Fruit fly (Drosophila melanogaster) whole organism, embryonic: ENCODE data around the gene CG13991.

Experiments used
- C15 ChIP-seq: fragments of 200-800 bp; sonication (Bioruptor generic); IDR thresholded peaks from 3 replicates; pipeline ENCODE4 v1.3.6; 2022; ENCODE audit warnings: missing biosample characterization, missing genetic modification characterization
- CG10267 ChIP-seq: fragments of 200-800 bp; sonication (Bioruptor generic); optimal IDR thresholded peaks from 2 replicates; lab custom pipeline; 2018; ENCODE audit warnings: missing biosample characterization, mild to moderate bottlenecking, missing genetic modification characterization, moderate library complexity
- CG10543 ChIP-seq: fragments of 200-800 bp; sonication (Bioruptor generic); optimal IDR thresholded peaks from 3 replicates; lab custom pipeline; 2017; ENCODE audit warnings: missing biosample characterization, mild to moderate bottlenecking, missing genetic modification characterization, moderate library complexity
- CG13123 ChIP-seq: fragments of 200-800 bp; sonication (Bioruptor generic); optimal IDR thresholded peaks from 2 replicates; lab custom pipeline; 2016; ENCODE audit warnings: missing biosample characterization, missing genetic modification characterization
- CG14710 ChIP-seq: fragments of 200-800 bp; sonication (Bioruptor generic); optimal IDR thresholded peaks from 3 replicates; lab custom pipeline; 2019; ENCODE audit warnings: missing biosample characterization, mild to moderate bottlenecking, missing genetic modification characterization, moderate library complexity
- CG15011 ChIP-seq: fragments of 200-800 bp; sonication (Bioruptor generic); optimal IDR thresholded peaks from 3 replicates; lab custom pipeline; 2018; ENCODE audit warnings: missing biosample characterization, mild to moderate bottlenecking, missing genetic modification characterization
- CG16815 ChIP-seq: fragments of 200-800 bp; sonication (Bioruptor generic); optimal IDR thresholded peaks from 3 replicates; lab custom pipeline; 2017; ENCODE audit warnings: missing biosample characterization, mild to moderate bottlenecking, missing genetic modification characterization
- CG18011 ChIP-seq: fragments of 200-800 bp; sonication (Bioruptor generic); optimal IDR thresholded peaks from 2 replicates; lab custom pipeline; 2017; ENCODE audit warnings: missing biosample characterization, missing genetic modification characterization, mild to moderate bottlenecking, moderate library complexity, missing genotype
- CG18262 ChIP-seq: fragments of 200-800 bp; optimal IDR thresholded peaks from 3 replicates; lab custom pipeline; 2019; ENCODE audit warnings: missing biosample characterization, mild to moderate bottlenecking, missing genetic modification characterization, moderate library complexity
- CG2120 ChIP-seq: fragments of 200-800 bp; sonication (Bioruptor generic); optimal IDR thresholded peaks from 3 replicates; lab custom pipeline; 2016; ENCODE audit warnings: missing biosample characterization, missing genetic modification characterization
- CG2129 ChIP-seq: fragments of 200-800 bp; sonication (Bioruptor generic); IDR thresholded peaks from 2 replicates; pipeline ENCODE4 v1.3.6; 2022; ENCODE audit warnings: missing biosample characterization, missing genetic modification characterization; ENCODE audit not compliant: partially characterized antibody
- CG33213 ChIP-seq: fragments of 200-800 bp; sonication (Bioruptor generic); optimal IDR thresholded peaks from 3 replicates; lab custom pipeline; 2016; ENCODE audit warnings: missing biosample characterization, missing genetic modification characterization
- CG34224 ChIP-seq: fragments of 200-800 bp; sonication (Bioruptor generic); IDR thresholded peaks from 3 replicates; pipeline ENCODE4 v1.3.6; 2022; ENCODE audit warnings: missing biosample characterization, missing genetic modification characterization; ENCODE audit not compliant: partially characterized antibody
- CG3838 ChIP-seq: fragments of 200-800 bp; sonication (Bioruptor generic); optimal IDR thresholded peaks from 3 replicates; lab custom pipeline; 2016; ENCODE audit warnings: missing biosample characterization, missing genetic modification characterization
- CG4360 ChIP-seq: fragments of 200-800 bp; sonication (Bioruptor generic); IDR thresholded peaks from 2 replicates; pipeline ENCODE4 v1.3.6; 2022; ENCODE audit warnings: missing biosample characterization, missing genetic modification characterization
- CG4424 ChIP-seq: fragments of 200-800 bp; sonication (Bioruptor generic); optimal IDR thresholded peaks from 3 replicates; lab custom pipeline; 2016; ENCODE audit warnings: missing biosample characterization, missing genetic modification characterization
- CG4820 ChIP-seq: fragments of 200-800 bp; sonication (Bioruptor generic); optimal IDR thresholded peaks from 3 replicates; lab custom pipeline; 2016; ENCODE audit warnings: missing biosample characterization, missing genetic modification characterization
- CG7928 ChIP-seq: fragments of 200-800 bp; sonication (Bioruptor generic); optimal IDR thresholded peaks from 2 replicates; lab custom pipeline; 2017; ENCODE audit warnings: missing biosample characterization, mild to moderate bottlenecking, missing genetic modification characterization
- CG7963 ChIP-seq: fragments of 200-800 bp; sonication (Bioruptor generic); IDR thresholded peaks from 3 replicates; pipeline ENCODE4 v1.3.6; 2022; ENCODE audit warnings: missing biosample characterization, missing genetic modification characterization; ENCODE audit not compliant: partially characterized antibody
- CG7987 ChIP-seq: fragments of 200-800 bp; sonication (Bioruptor generic); optimal IDR thresholded peaks from 2 replicates; lab custom pipeline; 2018; ENCODE audit warnings: missing biosample characterization, mild to moderate bottlenecking, missing genetic modification characterization, moderate library complexity
- CG8924 ChIP-seq: fragments of 200-800 bp; optimal IDR thresholded peaks from 3 replicates; lab custom pipeline; 2019; ENCODE audit warnings: missing biosample characterization, mild to moderate bottlenecking, missing genetic modification characterization, moderate library complexity
- Camta ChIP-seq: fragments of 200-800 bp; sonication (Bioruptor generic); optimal IDR thresholded peaks from 2 replicates; lab custom pipeline; 2016; ENCODE audit warnings: missing biosample characterization, missing genetic modification characterization
- Chrac-16 ChIP-seq: fragments of 200-800 bp; sonication (Bioruptor generic); optimal IDR thresholded peaks from 3 replicates; lab custom pipeline; 2016; ENCODE audit warnings: missing biosample characterization, missing genetic modification characterization
- Deaf1 ChIP-seq: fragments of 200-800 bp; optimal IDR thresholded peaks from 3 replicates; lab custom pipeline; 2019; ENCODE audit warnings: missing biosample characterization, mild to moderate bottlenecking, missing genetic modification characterization, moderate library complexity
- Ets65A ChIP-seq: fragments of 200-800 bp; sonication (Bioruptor generic); peaks from one replicate; lab custom pipeline; 2016; ENCODE audit warnings: missing biosample characterization, missing genetic modification characterization
- H15 ChIP-seq: fragments of 200-800 bp; sonication (Bioruptor generic); IDR thresholded peaks from 3 replicates; pipeline ENCODE4 v1.3.6; 2022; ENCODE audit warnings: missing biosample characterization, missing genetic modification characterization
- Med ChIP-seq: fragments of 200-800 bp; sonication (Bioruptor generic); peaks from one replicate; lab custom pipeline; 2016; ENCODE audit warnings: missing biosample characterization, missing genetic modification characterization, mild to moderate bottlenecking, inconsistent platforms, moderate library complexity
- Mes4 ChIP-seq: fragments of 200-800 bp; sonication (Bioruptor generic); optimal IDR thresholded peaks from 2 replicates; lab custom pipeline; 2016; ENCODE audit warnings: missing biosample characterization, missing genetic modification characterization
- Ravus ChIP-seq: fragments of 200-800 bp; sonication (Bioruptor generic); IDR thresholded peaks from 2 replicates; pipeline ENCODE4 v1.3.6; 2022; ENCODE audit warnings: missing biosample characterization, missing genetic modification characterization
- Xrp1 ChIP-seq: fragments of 200-800 bp; sonication (Bioruptor generic); IDR thresholded peaks from 2 replicates; pipeline ENCODE4 v1.3.6; 2022; ENCODE audit warnings: missing biosample characterization, missing genetic modification characterization
- bab2 ChIP-seq: fragments of 200-800 bp; sonication (Bioruptor generic); optimal IDR thresholded peaks from 2 replicates; lab custom pipeline; 2016; ENCODE audit warnings: missing biosample characterization, missing genetic modification characterization
- bsh ChIP-seq, 2 experiments: fragments of 200-800 bp; sonication (Bioruptor generic); optimal IDR thresholded peaks; 2 replicates each; lab custom pipeline; 2017 to 2018; ENCODE audit warnings: mild to moderate bottlenecking in 2 of 2, missing biosample characterization in 2 of 2, missing genetic modification characterization in 2 of 2, moderate library complexity in 1 of 2
- chinmo ChIP-seq: fragments of 200-800 bp; sonication (Bioruptor generic); IDR thresholded peaks from 4 replicates; pipeline ENCODE4 v1.3.6; 2022; ENCODE audit warnings: missing biosample characterization, missing genetic modification characterization; ENCODE audit not compliant: partially characterized antibody
- dati ChIP-seq: fragments of 200-800 bp; sonication (Bioruptor generic); IDR thresholded peaks from 2 replicates; pipeline ENCODE4 v1.3.6; 2022; ENCODE audit warnings: missing biosample characterization, missing genetic modification characterization
- fd102C ChIP-seq: fragments of 200-800 bp; sonication (Bioruptor generic); optimal IDR thresholded peaks from 2 replicates; lab custom pipeline; 2018; ENCODE audit warnings: missing biosample characterization, mild to moderate bottlenecking, missing genetic modification characterization, moderate library complexity
- gce ChIP-seq: fragments of 200-800 bp; sonication (Bioruptor generic); IDR thresholded peaks from 3 replicates; pipeline ENCODE4 v1.3.6; 2022; ENCODE audit warnings: missing biosample characterization, missing genetic modification characterization
- ind ChIP-seq: fragments of 200-800 bp; sonication (Bioruptor generic); optimal IDR thresholded peaks from 3 replicates; lab custom pipeline; 2016; ENCODE audit warnings: missing biosample characterization, missing genetic modification characterization
- inv ChIP-seq: fragments of 200-800 bp; sonication (Bioruptor generic); IDR thresholded peaks from 2 replicates; pipeline ENCODE4 v1.3.6; 2022; ENCODE audit warnings: missing biosample characterization, missing genetic modification characterization; ENCODE audit not compliant: partially characterized antibody
- klu ChIP-seq: fragments of 200-800 bp; sonication (Bioruptor generic); IDR thresholded peaks from 2 replicates; pipeline ENCODE4 v1.3.6; 2022; ENCODE audit warnings: missing biosample characterization, missing genetic modification characterization
- lov ChIP-seq, 2 experiments: fragments of 200-800 bp in 1 of 2; fragments of >200 bp in 1 of 2; sonication (Bioruptor generic) in 1 of 2; IDR thresholded peaks in 1 of 2; optimal IDR thresholded peaks in 1 of 2; 2 replicates in 1 of 2; 3 replicates in 1 of 2; pipeline versions ENCODE4 v1.3.6 to Lab custom; 2017 to 2022; ENCODE audit warnings: missing biosample characterization in 1 of 2, missing genetic modification characterization in 1 of 2
- onecut ChIP-seq: fragments of 200-800 bp; sonication (Bioruptor generic); IDR thresholded peaks from 2 replicates; pipeline ENCODE4 v1.3.6; 2022; ENCODE audit warnings: missing biosample characterization, missing genetic modification characterization
- org-1 ChIP-seq: fragments of 200-800 bp; sonication (Bioruptor generic); optimal IDR thresholded peaks from 2 replicates; lab custom pipeline; 2017; ENCODE audit warnings: missing biosample characterization, missing genetic modification characterization
- pan ChIP-seq, 4 experiments: fragments of >200 bp in 3 of 4; fragments of 200-800 bp in 1 of 4; sonication (Bioruptor generic) in 1 of 4; optimal IDR thresholded peaks in 3 of 4; IDR thresholded peaks in 1 of 4; 2 replicates each; pipeline versions ENCODE4 v1.3.6 to Lab custom; 2017 to 2022; ENCODE audit warnings: missing biosample characterization in 2 of 4, missing genetic modification characterization in 2 of 4, mixed read lengths in 1 of 4
- phol ChIP-seq: fragments of 200-800 bp; sonication (Bioruptor generic); optimal IDR thresholded peaks from 3 replicates; lab custom pipeline; 2018; ENCODE audit warnings: missing biosample characterization, mild to moderate bottlenecking, missing genetic modification characterization, moderate library complexity
- row ChIP-seq: fragments of 200-800 bp; sonication (Bioruptor generic); IDR thresholded peaks from 3 replicates; pipeline ENCODE4 v1.3.6; 2022; ENCODE audit warnings: missing biosample characterization, missing genetic modification characterization
- scrt ChIP-seq: fragments of 200-800 bp; sonication (Bioruptor generic); optimal IDR thresholded peaks from 2 replicates; lab custom pipeline; 2018; ENCODE audit warnings: missing biosample characterization, mild to moderate bottlenecking, missing genetic modification characterization, moderate library complexity
- shn ChIP-seq: fragments of 200-800 bp; sonication (Bioruptor generic); optimal IDR thresholded peaks from 3 replicates; lab custom pipeline; 2016; ENCODE audit warnings: missing biosample characterization, missing genetic modification characterization
- vvl ChIP-seq: fragments of 200-800 bp; sonication (Bioruptor generic); IDR thresholded peaks from 2 replicates; pipeline ENCODE4 v1.3.6; 2022; ENCODE audit warnings: missing biosample characterization, missing genetic modification characterization
- z ChIP-seq: fragments of 200-800 bp; sonication (Bioruptor generic); IDR thresholded peaks from 3 replicates; pipeline ENCODE4 v1.3.6; 2022; ENCODE audit warnings: missing biosample characterization, missing genetic modification characterization
- zen2 ChIP-seq: fragments of 200-800 bp; sonication (Bioruptor generic); IDR thresholded peaks from 3 replicates; pipeline ENCODE4 v1.3.6; 2022; ENCODE audit warnings: missing biosample characterization, missing genetic modification characterization; ENCODE audit not compliant: partially characterized antibody

Gene CG13991

dm6 chr2L:6090365-6090764, 48.8 kb upstream of the CG13991 start (continued):
- no peak for TF ChIP-seq zen2
- no peak for TF ChIP-seq CG4424 (GFP tag; lab: Kevin White, UChicago)
- TF ChIP-seq ind (GFP tag; lab: Kevin White, UChicago): no peak
- no peak for TF ChIP-seq inv (GFP tag; lab: Robert Waterston, UW)
- no peak for TF ChIP-seq CG4820 (GFP tag; lab: Kevin White, UChicago)
- TF ChIP-seq dati: no peak
- no peak for TF ChIP-seq CG15011 (GFP tag; lab: Kevin White, UChicago)
- no peak for TF ChIP-seq klu (GFP tag; lab: Robert Waterston, UW)
- no peak for TF ChIP-seq CG10267
- TF ChIP-seq Deaf1 (tag; lab: Kevin White, UChicago): peak; percentile 84
- TF ChIP-seq CG7987 (GFP tag; lab: Kevin White, UChicago): no peak
- peak; percentile 67 for TF ChIP-seq Med
- no peak for TF ChIP-seq gce (GFP tag; lab: Robert Waterston, UW)
- peak; percentile 68 for TF ChIP-seq CG10543
- no peak for TF ChIP-seq CG2120 (GFP tag; lab: Kevin White, UChicago)
- peak; percentile 92 for TF ChIP-seq z (GFP tag; lab: Robert Waterston, UW)
- no peak for TF ChIP-seq fd102C (GFP tag; lab: Kevin White, UChicago)
- TF ChIP-seq CG18011: no peak
- TF ChIP-seq pan (optimal IDR thresholded peaks at IDR 0.05; lab: Kevin White, UChicago): no peak
- peak in 1 of 2 experiments; percentile 20 for TF ChIP-seq pan (GFP tag; optimal IDR thresholded peaks at IDR 0.05 in 1 of 2, IDR thresholded peaks at IDR 0.05 in 1 of 2)
- TF ChIP-seq bab2: no peak
- no peak for TF ChIP-seq CG2129 (GFP tag; lab: Robert Waterston, UW)
- TF ChIP-seq CG34224 (GFP tag; lab: Robert Waterston, UW): no peak
- TF ChIP-seq vvl (GFP tag; lab: Robert Waterston, UW): peak; percentile 19; the same call in 1 of the 2 replicates
- no peak for TF ChIP-seq CG13123
- no peak for TF ChIP-seq C15
- TF ChIP-seq CG4360 (GFP tag; lab: Robert Waterston, UW): no peak
- TF ChIP-seq Mes4 (GFP tag; lab: Kevin White, UChicago): no peak
- no peak for TF ChIP-seq CG7963 (GFP tag; lab: Robert Waterston, UW)
- no peak for TF ChIP-seq Ravus
- no peak for TF ChIP-seq CG18262 (tag; lab: Kevin White, UChicago)
- TF ChIP-seq H15 (GFP tag; lab: Robert Waterston, UW): no peak
- TF ChIP-seq chinmo: peak; percentile 86; the same call in 2 of the 4 replicates
- no peak for TF ChIP-seq Camta (GFP tag; lab: Kevin White, UChicago)
- TF ChIP-seq bsh (GFP tag; optimal IDR thresholded peaks at IDR 0.05; lab: Kevin White, UChicago): no peak
- TF ChIP-seq CG33213 (GFP tag; lab: Kevin White, UChicago): no peak
- no peak for TF ChIP-seq CG7928
- TF ChIP-seq Chrac-16: no peak
- no peak for TF ChIP-seq org-1 (GFP tag; lab: Kevin White, UChicago)
- TF ChIP-seq CG8924 (tag; lab: Kevin White, UChicago): peak; percentile 5
- no peak for TF ChIP-seq CG3838 (GFP tag; lab: Kevin White, UChicago)
- no peak for TF ChIP-seq CG16815 (GFP tag; lab: Kevin White, UChicago)
- no peak for TF ChIP-seq CG14710
- no peak for TF ChIP-seq Xrp1
- TF ChIP-seq scrt (GFP tag; lab: Kevin White, UChicago): no peak
- TF ChIP-seq onecut (GFP tag; lab: Robert Waterston, UW): 0 out of 2 replicates have a peak, but pooled peaks have one; percentile 2
- TF ChIP-seq phol (tag; lab: Kevin White, UChicago): no peak
- TF ChIP-seq row (GFP tag; lab: Robert Waterston, UW): no peak
- no peak for TF ChIP-seq Ets65A (GFP tag; lab: Kevin White, UChicago)
- no peak for TF ChIP-seq lov (optimal IDR thresholded peaks at IDR 0.05; lab: Kevin White, UChicago)
- TF ChIP-seq lov (GFP tag; IDR thresholded peaks at IDR 0.05; lab: Robert Waterston, UW): no peak
- no peak for TF ChIP-seq shn (GFP tag; lab: Kevin White, UChicago)
